Worm (Caenorhabditis elegans) whole organism, L2 larva: ENCODE data around the gene E04D5.4.
"Not testable (repeated sequence)": the region's sequence is repeated elsewhere in the genome, so short reads cannot be mapped to it uniquely, and the experiment has no call there.

Experiments used
- C34F6.9 ChIP-seq: fragments of 150-350 bp; optimal IDR thresholded peaks from 2 replicates; lab custom pipeline; 2014; ENCODE audit warnings: missing biosample characterization, missing genetic modification characterization
- F13H6.1 ChIP-seq: sonication (generic microtip); optimal IDR thresholded peaks from 2 replicates; lab custom pipeline; 2016; ENCODE audit warnings: missing genetic modification characterization, missing compliant biosample characterization
- R02D3.7 ChIP-seq: fragments of 150-350 bp; optimal IDR thresholded peaks from 2 replicates; lab custom pipeline; 2014; ENCODE audit warnings: missing biosample characterization, missing genetic modification characterization
- Y55F3AM.14 ChIP-seq: fragments of 200-800 bp; sonication (Bioruptor generic); optimal IDR thresholded peaks from 2 replicates; lab custom pipeline; 2018; ENCODE audit warnings: mild to moderate bottlenecking, missing genetic modification characterization, missing compliant biosample characterization
- ZK546.5 ChIP-seq: sonication (generic microtip); optimal IDR thresholded peaks from 2 replicates; lab custom pipeline; 2017; ENCODE audit warnings: missing biosample characterization, missing genetic modification characterization
- ama-1 ChIP-seq: fragments of 150-350 bp; optimal IDR thresholded peaks from 2 replicates; lab custom pipeline; 2018; ENCODE audit warnings: inconsistent platforms
- blmp-1 ChIP-seq: sonication (generic microtip); optimal IDR thresholded peaks from 2 replicates; lab custom pipeline; 2017; ENCODE audit warnings: missing genetic modification characterization, mild to moderate bottlenecking, missing compliant biosample characterization, antibody characterized with exemption, moderate library complexity; ENCODE audit not compliant: insufficient read depth
- ceh-16 ChIP-seq: fragments of 150-350 bp; optimal IDR thresholded peaks from 2 replicates; lab custom pipeline; 2014; ENCODE audit warnings: missing biosample characterization, missing genetic modification characterization
- ceh-82 ChIP-seq: fragments of 150-350 bp; optimal IDR thresholded peaks from 2 replicates; lab custom pipeline; 2014; ENCODE audit warnings: missing biosample characterization, missing genetic modification characterization
- dmd-4 ChIP-seq: sonication (generic microtip); optimal IDR thresholded peaks from 2 replicates; lab custom pipeline; 2017; ENCODE audit warnings: missing biosample characterization, missing genetic modification characterization
- egl-27 ChIP-seq: sonication (generic microtip); optimal IDR thresholded peaks from 3 replicates; lab custom pipeline; 2017; ENCODE audit warnings: missing biosample characterization, missing genetic modification reagents, missing genetic modification characterization
- elt-1 ChIP-seq: fragments of 150-350 bp; optimal IDR thresholded peaks from 2 replicates; lab custom pipeline; 2014; ENCODE audit warnings: missing biosample characterization, missing genetic modification characterization
- fos-1 ChIP-seq: fragments of 150-350 bp; optimal IDR thresholded peaks from 2 replicates; lab custom pipeline; 2014; ENCODE audit warnings: missing biosample characterization, missing genetic modification characterization
- gmeb-1 ChIP-seq: fragments of 150-350 bp; optimal IDR thresholded peaks from 2 replicates; lab custom pipeline; 2014; ENCODE audit warnings: missing biosample characterization, missing genetic modification characterization
- lin-11 ChIP-seq: fragments of 150-350 bp; sonication (generic microtip); optimal IDR thresholded peaks from 2 replicates; lab custom pipeline; 2014; ENCODE audit warnings: missing biosample characterization, missing genetic modification characterization, inconsistent platforms, mixed read lengths
- lin-39 ChIP-seq: fragments of 150-350 bp; optimal IDR thresholded peaks from 2 replicates; lab custom pipeline; 2014; ENCODE audit warnings: missing biosample characterization, missing genetic modification reagents, missing genetic modification characterization
- lsy-2 ChIP-seq, 2 experiments: fragments of 150-350 bp in 1 of 2; sonication (generic microtip) in 1 of 2; optimal IDR thresholded peaks; 2 replicates each; lab custom pipeline; 2014 to 2017; ENCODE audit warnings: missing biosample characterization in 2 of 2, missing genetic modification characterization in 2 of 2
- mab-5 ChIP-seq: fragments of 150-350 bp; optimal IDR thresholded peaks from 2 replicates; lab custom pipeline; 2014; ENCODE audit warnings: missing biosample characterization, missing genetic modification characterization
- mbf-1 ChIP-seq: sonication (generic microtip); optimal IDR thresholded peaks from 2 replicates; lab custom pipeline; 2017; ENCODE audit warnings: missing biosample characterization, missing genetic modification characterization
- mdl-1 ChIP-seq, 2 experiments: fragments of 150-350 bp in 1 of 2; sonication (generic microtip) in 1 of 2; optimal IDR thresholded peaks; 2 replicates each; lab custom pipeline; 2017; ENCODE audit warnings: missing biosample characterization in 2 of 2, missing genetic modification characterization in 2 of 2
- nhr-10 ChIP-seq: sonication (generic microtip); optimal IDR thresholded peaks from 2 replicates; lab custom pipeline; 2017; ENCODE audit warnings: missing biosample characterization, missing genetic modification characterization
- nhr-11 ChIP-seq: fragments of 150-350 bp; optimal IDR thresholded peaks from 2 replicates; lab custom pipeline; 2014; ENCODE audit warnings: missing biosample characterization, missing genetic modification characterization
- nhr-129 ChIP-seq: fragments of 150-350 bp; optimal IDR thresholded peaks from 2 replicates; lab custom pipeline; 2014; ENCODE audit warnings: missing biosample characterization, missing genetic modification characterization
- nhr-23 ChIP-seq: fragments of 150-350 bp; optimal IDR thresholded peaks from 2 replicates; lab custom pipeline; 2014; ENCODE audit warnings: missing biosample characterization, missing genetic modification reagents, missing genetic modification characterization
- nhr-237 ChIP-seq: fragments of 150-350 bp; optimal IDR thresholded peaks from 2 replicates; lab custom pipeline; 2014; ENCODE audit warnings: missing biosample characterization, missing genetic modification characterization
- nhr-6 ChIP-seq: fragments of 150-350 bp; optimal IDR thresholded peaks from 2 replicates; lab custom pipeline; 2014; ENCODE audit warnings: missing biosample characterization, missing genetic modification characterization
- nhr-77 ChIP-seq: fragments of 150-350 bp; optimal IDR thresholded peaks from 2 replicates; lab custom pipeline; 2014; ENCODE audit warnings: missing biosample characterization, missing genetic modification characterization
- peb-1 ChIP-seq: fragments of 150-350 bp; optimal IDR thresholded peaks from 2 replicates; lab custom pipeline; 2014; ENCODE audit warnings: missing biosample characterization, missing genetic modification characterization
- sem-4 ChIP-seq: fragments of 150-350 bp; optimal IDR thresholded peaks from 2 replicates; lab custom pipeline; 2014; ENCODE audit warnings: missing biosample characterization, missing genetic modification reagents, missing genetic modification characterization
- skn-1 ChIP-seq: sonication (generic microtip); optimal IDR thresholded peaks from 2 replicates; lab custom pipeline; 2017; ENCODE audit warnings: missing biosample characterization, missing genetic modification characterization
- sma-3 ChIP-seq: sonication (generic microtip); optimal IDR thresholded peaks from 2 replicates; lab custom pipeline; 2016; ENCODE audit warnings: missing genetic modification reagents, missing genetic modification characterization, missing compliant biosample characterization
- sma-9 ChIP-seq, 2 experiments: fragments of 150-350 bp in 1 of 2; sonication (generic microtip) in 1 of 2; optimal IDR thresholded peaks; 2 replicates each; lab custom pipeline; 2014 to 2016; ENCODE audit warnings: missing genetic modification characterization in 2 of 2, mild to moderate bottlenecking in 1 of 2, missing biosample characterization in 1 of 2, missing compliant biosample characterization in 1 of 2, missing genetic modification reagents in 1 of 2, moderate library complexity in 1 of 2
- unc-55 ChIP-seq: fragments of 150-350 bp; sonication (generic microtip); optimal IDR thresholded peaks from 3 replicates; lab custom pipeline; 2014; ENCODE audit warnings: missing biosample characterization, missing genetic modification reagents, missing genetic modification characterization
- unc-62 ChIP-seq: fragments of 150-350 bp; optimal IDR thresholded peaks from 2 replicates; lab custom pipeline; 2014; ENCODE audit warnings: missing biosample characterization, missing genetic modification reagents, missing genetic modification characterization
- ztf-1 ChIP-seq: fragments of 200-800 bp; sonication (Bioruptor generic); conservative IDR thresholded peaks from 2 replicates; pipeline ENCODE4 v1.3.6; 2022; ENCODE audit warnings: missing genetic modification characterization, missing compliant biosample characterization
- ztf-11 ChIP-seq: sonication (generic microtip); optimal IDR thresholded peaks from 2 replicates; lab custom pipeline; 2017; ENCODE audit warnings: missing biosample characterization, missing genetic modification characterization
- ztf-4 ChIP-seq: fragments of 150-350 bp; optimal IDR thresholded peaks from 2 replicates; lab custom pipeline; 2014; ENCODE audit warnings: missing biosample characterization, missing genetic modification characterization

E04D5.4 gene

DNA sequence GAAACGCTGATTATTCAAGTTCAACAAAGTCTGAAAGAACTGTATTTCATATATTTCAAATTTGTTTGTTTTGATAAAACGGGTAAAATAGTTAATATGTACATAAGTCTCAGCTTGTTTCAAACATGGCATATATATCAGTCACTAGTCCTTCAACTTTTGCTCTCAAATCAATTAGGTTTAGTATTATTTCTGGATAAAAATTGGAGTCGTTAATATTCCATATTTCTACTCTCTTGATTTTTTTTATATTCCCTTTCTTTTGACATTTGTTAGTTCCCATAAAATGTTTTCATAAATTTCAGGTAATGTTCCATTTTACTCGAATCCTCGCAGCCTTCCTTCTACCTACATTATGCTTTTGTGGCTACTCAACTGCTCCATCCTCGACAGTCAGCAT, 4.2 kb upstream of the E04D5.4 start, which contains the start of gene cut-4:
Gene cut-4, plus strand, starts transcription at position 301 of the 400 bp plus-strand sequence.
- TF ChIP-seq elt-1 (tag; lab: Kevin White, UChicago), result no peak
- TF ChIP-seq ztf-1, result no peak
- no peak for TF ChIP-seq blmp-1 (tag; lab: Kevin White, UChicago)
- no peak for TF ChIP-seq nhr-237 (tag; lab: Kevin White, UChicago)
- no peak for TF ChIP-seq ztf-4 (tag; lab: Kevin White, UChicago)
- no peak for TF ChIP-seq nhr-23 (tag; lab: Kevin White, UChicago)
- no peak for TF ChIP-seq lin-11
- TF ChIP-seq Y55F3AM.14, result no peak
- no peak for TF ChIP-seq ZK546.5 (tag; lab: Kevin White, UChicago)
- TF ChIP-seq sma-9 (GFP tag; optimal IDR thresholded peaks at IDR 0.05; lab: Kevin White, UChicago), result no peak
- no peak for TF ChIP-seq sma-9 (tag; optimal IDR thresholded peaks at IDR 0.05; lab: Kevin White, UChicago)
- no peak for TF ChIP-seq mbf-1

DNA sequence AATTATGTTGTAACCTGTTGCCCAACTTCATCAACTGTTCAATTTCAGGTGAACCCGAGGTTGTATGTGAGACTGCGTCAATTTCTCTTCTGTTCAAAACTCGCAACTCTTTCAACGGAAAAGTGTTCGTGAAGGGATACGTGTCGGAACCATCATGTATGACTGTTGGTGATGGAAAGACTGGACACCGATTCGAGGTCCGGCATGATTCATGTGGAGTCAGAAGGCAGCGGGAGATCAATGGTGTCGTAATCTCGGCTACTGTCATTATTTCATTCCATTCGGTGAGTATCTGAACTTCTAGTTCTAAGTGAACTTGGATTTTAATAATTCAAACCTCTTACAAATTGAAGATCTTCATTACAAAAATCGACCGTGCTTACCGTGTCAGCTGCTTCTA, 2.2 kb upstream of the E04D5.4 start:
- TF ChIP-seq Y55F3AM.14 (no peak), nhr-77 (tag; lab: Kevin White, UChicago) (no peak), lin-11 (no peak), R02D3.7 (tag; lab: Kevin White, UChicago) (no peak), C34F6.9 (tag; lab: Kevin White, UChicago) (no peak), egl-27 (tag; lab: Kevin White, UChicago) (no peak)

DNA sequence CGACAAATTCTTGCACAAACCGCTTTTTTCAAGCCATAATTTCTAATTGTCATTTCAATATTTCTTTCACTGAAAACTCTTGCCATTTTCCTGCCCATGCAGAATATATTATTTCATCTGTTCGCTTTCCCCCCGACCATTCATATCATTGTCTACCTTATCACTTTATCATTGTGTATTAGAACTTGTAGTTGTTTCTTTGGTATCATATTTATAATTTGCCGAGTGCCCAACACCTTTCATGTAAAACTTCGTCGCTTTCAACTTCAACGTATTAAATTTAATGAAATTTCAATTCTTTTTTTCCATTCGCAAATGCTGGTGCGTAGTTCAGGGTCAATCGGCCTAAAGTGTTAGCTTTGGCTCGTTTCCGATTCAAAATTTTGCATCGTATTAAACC, 2.8 kb downstream of the E04D5.4 start, which contains the start of gene ZK673.1:
Gene ZK673.1, plus strand, starts transcription at position 301 of the 400 bp plus-strand sequence.
- TF ChIP-seq sma-3 (GFP tag; lab: Kevin White, UChicago); ztf-4 (tag; lab: Kevin White, UChicago); fos-1 (tag; lab: Kevin White, UChicago): not testable (repeated sequence)

DNA sequence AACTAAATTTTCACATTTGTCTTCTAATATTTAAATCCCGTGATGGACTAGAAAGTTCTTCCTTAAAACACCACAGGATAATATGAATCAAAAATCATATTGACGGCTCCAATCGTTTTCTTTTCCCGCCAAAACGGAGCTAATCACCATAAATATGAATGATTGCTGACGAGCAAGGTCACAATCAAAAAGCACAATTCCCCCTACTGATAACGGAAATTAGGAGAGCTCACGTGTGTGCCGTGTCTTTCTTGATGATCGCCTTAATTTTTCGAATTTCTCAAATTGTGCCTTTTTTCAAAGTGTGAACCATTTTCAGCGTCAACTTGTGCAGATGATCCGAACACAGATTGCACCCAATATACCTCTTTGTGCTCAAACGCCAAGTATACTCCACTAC, 3.8 kb downstream of the E04D5.4 start:
- TF ChIP-seq ceh-16 (no peak), R02D3.7 (tag; lab: Kevin White, UChicago) (no peak), ztf-11 (tag; lab: Kevin White, UChicago) (no peak), nhr-10 (tag; lab: Kevin White, UChicago) (no peak), ceh-82 (tag; lab: Kevin White, UChicago) (no peak), gmeb-1 (tag; lab: Kevin White, UChicago) (no peak), ztf-4 (tag; lab: Kevin White, UChicago) (no peak), sem-4 (no peak), sma-9 (GFP tag; optimal IDR thresholded peaks at IDR 0.05; lab: Kevin White, UChicago) (peak; percentile 50), sma-9 (tag; optimal IDR thresholded peaks at IDR 0.05; lab: Kevin White, UChicago) (no peak), fos-1 (tag; lab: Kevin White, UChicago) (peak; percentile 43), mab-5 (no peak), peb-1 (tag; lab: Kevin White, UChicago) (no peak), lin-11 (no peak), unc-62 (no peak), elt-1 (tag; lab: Kevin White, UChicago) (no peak)

DNA sequence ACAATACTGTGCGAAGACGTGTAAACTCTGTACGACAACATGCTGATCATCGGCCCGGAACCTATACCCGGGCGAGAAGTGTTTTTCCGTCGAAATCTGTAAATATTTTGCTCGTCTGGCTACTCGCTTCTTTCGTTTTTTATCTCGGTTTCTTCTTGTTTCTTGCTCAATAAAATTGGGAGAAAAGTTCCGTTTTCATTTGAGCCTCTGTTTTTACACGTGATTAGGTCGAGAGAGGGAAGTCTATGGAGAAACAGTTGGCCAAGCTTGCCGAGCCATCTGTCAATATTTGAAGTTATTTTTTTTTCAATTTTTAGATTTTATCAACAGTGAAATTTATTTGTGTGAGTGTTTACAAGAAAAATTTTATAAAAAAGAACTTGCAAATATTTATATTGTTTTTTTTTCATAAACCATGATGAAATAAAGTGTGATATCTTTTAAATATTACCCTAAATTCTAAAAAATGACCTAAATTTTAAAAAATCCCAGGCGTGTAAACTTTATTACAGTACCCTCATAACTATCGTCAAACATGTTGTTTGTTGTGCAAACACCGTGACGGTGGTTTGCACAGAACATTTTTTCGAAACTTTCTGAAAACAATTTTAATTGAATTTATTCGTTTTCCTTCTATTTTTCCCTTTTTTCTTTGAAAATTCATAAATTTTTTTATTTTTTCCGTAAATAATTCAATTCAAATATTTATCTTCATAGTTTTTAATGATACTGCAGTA, 5.1 kb downstream of the E04D5.4 start:
- TF ChIP-seq lsy-2 (tag; optimal IDR thresholded peaks at IDR 0.05; lab: Kevin White, UChicago), result peak in 1 of 2 experiments; percentile 74
- TF ChIP-seq sma-9 (GFP tag; optimal IDR thresholded peaks at IDR 0.05; lab: Kevin White, UChicago), result peak; percentile 34
- no peak for TF ChIP-seq sma-9 (tag; optimal IDR thresholded peaks at IDR 0.05; lab: Kevin White, UChicago)
- peak; percentile 22 for TF ChIP-seq nhr-129 (tag; lab: Kevin White, UChicago)
- no peak for TF ChIP-seq ztf-1
- no peak for TF ChIP-seq nhr-77 (tag; lab: Kevin White, UChicago)
- TF ChIP-seq F13H6.1 (tag; lab: Kevin White, UChicago), result peak; percentile 16

DNA sequence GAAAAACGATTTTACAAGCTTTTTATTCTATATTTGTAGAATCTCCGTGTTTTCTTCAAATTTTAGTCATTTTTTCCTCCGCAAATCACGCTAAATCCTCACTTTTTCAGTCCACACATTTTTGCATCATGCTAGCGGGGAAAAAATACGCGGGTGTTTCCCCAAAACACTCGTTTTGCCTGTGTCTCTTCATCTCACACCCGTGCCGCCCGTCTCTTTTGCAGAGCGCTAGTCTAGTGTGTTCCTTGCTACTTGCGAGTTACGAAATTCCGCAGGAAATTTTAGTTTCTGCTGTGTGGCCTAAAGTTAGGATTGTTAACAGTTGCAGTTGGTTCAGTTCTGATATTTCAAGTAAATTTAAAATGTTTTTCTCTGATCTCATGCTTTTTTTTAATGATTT, 5.7 kb downstream of the E04D5.4 start:
- TF ChIP-seq lsy-2 (tag; optimal IDR thresholded peaks at IDR 0.05; lab: Kevin White, UChicago), result peak in 1 of 2 experiments; percentile 7
- no peak for TF ChIP-seq mab-5
- TF ChIP-seq ama-1 (lab: Kevin White, UChicago), result peak; percentile 43
- TF ChIP-seq sma-9 (GFP tag; optimal IDR thresholded peaks at IDR 0.05; lab: Kevin White, UChicago), result peak; percentile 83
- no peak for TF ChIP-seq sma-9 (tag; optimal IDR thresholded peaks at IDR 0.05; lab: Kevin White, UChicago)
- peak; percentile 63 for TF ChIP-seq nhr-11 (tag; lab: Kevin White, UChicago)
- TF ChIP-seq gmeb-1 (tag; lab: Kevin White, UChicago), result peak; percentile 7
- TF ChIP-seq C34F6.9 (tag; lab: Kevin White, UChicago), result peak; percentile 22
- no peak for TF ChIP-seq lin-39 (tag; lab: Kevin White, UChicago)
- no peak for TF ChIP-seq nhr-6
- no peak for TF ChIP-seq nhr-237 (tag; lab: Kevin White, UChicago)
- no peak for TF ChIP-seq dmd-4 (tag; lab: Kevin White, UChicago)
- peak; percentile 15 to 23 for TF ChIP-seq mdl-1 (tag; optimal IDR thresholded peaks at IDR 0.05; lab: Kevin White, UChicago)
- TF ChIP-seq nhr-129 (tag; lab: Kevin White, UChicago), result peak; percentile 97
- no peak for TF ChIP-seq skn-1 (tag; lab: Kevin White, UChicago)
- peak; percentile 32 for TF ChIP-seq unc-55 (GFP tag; lab: Kevin White, UChicago)
- peak; percentile 17 for TF ChIP-seq lin-11
- TF ChIP-seq fos-1 (tag; lab: Kevin White, UChicago), result peak; percentile 56
